Worm (Caenorhabditis elegans): ENCODE measurements around the gene tbc-2.

DNA sequence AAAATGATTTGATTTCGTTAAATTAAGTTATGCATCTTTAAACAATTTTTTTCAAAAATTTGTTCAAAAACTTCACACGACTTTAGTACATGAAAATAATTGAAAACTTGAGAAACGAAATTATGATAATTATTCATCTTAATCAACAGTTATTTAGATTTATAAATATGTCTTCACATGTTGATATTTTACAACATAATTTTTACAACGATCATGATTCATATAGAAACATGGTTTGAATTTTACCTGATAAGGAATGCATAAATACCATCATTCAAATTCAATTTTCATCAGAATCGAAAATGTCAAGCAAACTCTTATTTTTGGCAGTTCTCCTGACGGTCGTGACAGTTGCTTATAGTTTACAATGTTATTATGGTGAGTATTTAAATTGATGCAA is 36.6 kb upstream of the tbc-2 start, which contains the start of gene tag-234:
- TF ChIP-seq lin-39 (tag; optimal IDR thresholded peaks at IDR 0.05): no peak
- no peak for TF ChIP-seq lin-15B (tag; optimal IDR thresholded peaks at IDR 0.05)
- no peak for TF ChIP-seq F44E2.7 (GFP tag; IDR thresholded peaks at IDR 0.05)
- no peak for TF ChIP-seq mes-2 (tag; optimal IDR thresholded peaks at IDR 0.05; ENCODE audit: poor library complexity, severe bottlenecking)
- TF ChIP-seq D1046.2 (GFP tag; IDR thresholded peaks at IDR 0.05): no peak
- TF ChIP-seq zip-2 (tag; optimal IDR thresholded peaks at IDR 0.05): no peak
- no peak for TF ChIP-seq pha-4 (GFP tag; IDR thresholded peaks at IDR 0.05)
- TF ChIP-seq pha-4 (tag; optimal IDR thresholded peaks at IDR 0.05): no peak
- TF ChIP-seq ceh-20 (GFP tag; IDR thresholded peaks at IDR 0.05): no peak
